Worm (Caenorhabditis elegans) whole organism, L2 larva: ENCODE data around the gene F18E9.4.

ENCODE experiments used
- ceh-82 ChIP-seq: fragments of 150-350 bp; optimal IDR thresholded peaks from 2 replicates; lab custom pipeline; 2014; ENCODE audit warnings: missing biosample characterization, missing genetic modification characterization
- elt-1 ChIP-seq: fragments of 150-350 bp; optimal IDR thresholded peaks from 2 replicates; lab custom pipeline; 2014; ENCODE audit warnings: missing biosample characterization, missing genetic modification characterization
- lin-11 ChIP-seq: fragments of 150-350 bp; sonication (generic microtip); optimal IDR thresholded peaks from 2 replicates; lab custom pipeline; 2014; ENCODE audit warnings: missing biosample characterization, missing genetic modification characterization, inconsistent platforms, mixed read lengths
- lin-13 ChIP-seq: fragments of 150-350 bp; optimal IDR thresholded peaks from 2 replicates; lab custom pipeline; 2014; ENCODE audit warnings: missing biosample characterization, missing genetic modification reagents, missing genetic modification characterization
- nhr-12 ChIP-seq: fragments of 150-350 bp; optimal IDR thresholded peaks from 2 replicates; lab custom pipeline; 2014; ENCODE audit warnings: missing biosample characterization, missing genetic modification characterization

ce11 chrX:8597647-8598046 lies 17.3 kb downstream of the F18E9.4 start, which contains the start of gene F18E9.7:
- TF ChIP-seq elt-1 (tag; lab: Kevin White, UChicago) (no peak), lin-13 (GFP tag; lab: Kevin White, UChicago) (no peak), ceh-82 (tag; lab: Kevin White, UChicago) (no peak), lin-11 (tag; lab: Kevin White, UChicago) (no peak), nhr-12 (tag; lab: Kevin White, UChicago) (no peak)
